Fruit fly (Drosophila melanogaster): ENCODE measurements around the gene Icmt.
A peak's percentile ranks its signal among the peaks of the same experiment; 100 is the strongest.

The Icmt gene

dm6 chr3L:13022160-13022853, 4.2 kb downstream of the Icmt start, which contains the start of gene Adk2 (continued):
- TF ChIP-seq al (GFP tag; IDR thresholded peaks at IDR 0.05) (peak; percentile 54), gfzf (GFP tag; optimal IDR thresholded peaks at IDR 0.05) (peak; percentile 79), cas (GFP tag; IDR thresholded peaks at IDR 0.05) (peak; percentile 34; the same call in 1 of the 2 replicates), CG11723 (GFP tag; optimal IDR thresholded peaks at IDR 0.05) (no peak), E2f1 (GFP tag; IDR thresholded peaks at IDR 0.05) (peak; percentile 30; the same call in 1 of the 2 replicates), CG17829 (tag; optimal IDR thresholded peaks at IDR 0.05) (no peak), zf30C (GFP tag; optimal IDR thresholded peaks at IDR 0.05) (peak; percentile 74), mld (GFP tag; IDR thresholded peaks at IDR 0.05; ENCODE audit: partially characterized antibody) (no peak), CG31224 (GFP tag; IDR thresholded peaks at IDR 0.05) (peak; percentile 26; the same call in 1 of the 2 replicates), yki (optimal IDR thresholded peaks at IDR 0.05) (no peak), salm (tag; optimal IDR thresholded peaks at IDR 0.05) (no peak), slou (GFP tag; optimal IDR thresholded peaks at IDR 0.05) (no peak), Asciz (GFP tag; optimal IDR thresholded peaks at IDR 0.05) (no peak), CG12236 (GFP tag; optimal IDR thresholded peaks at IDR 0.05) (no peak), H15 (GFP tag; IDR thresholded peaks at IDR 0.05) (0 out of 3 replicates have a peak, but pooled peaks have one; percentile 39), fu2 (GFP tag; optimal IDR thresholded peaks at IDR 0.05) (no peak), Ada2b (GFP tag; IDR thresholded peaks at IDR 0.05) (peak; percentile 51), ara (GFP tag; IDR thresholded peaks at IDR 0.05) (0 out of 2 replicates have a peak, but pooled peaks have one; percentile 17), ems (GFP tag; optimal IDR thresholded peaks at IDR 0.05) (peak; percentile 20), ATbp (GFP tag; optimal IDR thresholded peaks at IDR 0.05) (no peak), phol (tag; optimal IDR thresholded peaks at IDR 0.05) (no peak), inv (GFP tag; IDR thresholded peaks at IDR 0.05; ENCODE audit: partially characterized antibody) (no peak), nom (GFP tag; optimal IDR thresholded peaks at IDR 0.05) (no peak), Taf1 (GFP tag; IDR thresholded peaks at IDR 0.05) (peak; percentile 49; the same call in 1 of the 2 replicates), Gug (GFP tag; IDR thresholded peaks at IDR 0.05) (peak; percentile 67), Side (GFP tag; optimal IDR thresholded peaks at IDR 0.05) (no peak), bbx (GFP tag; IDR thresholded peaks at IDR 0.05; ENCODE audit: partially characterized antibody) (0 out of 2 replicates have a peak, but pooled peaks have one; percentile 48), CG2129 (GFP tag; IDR thresholded peaks at IDR 0.05; ENCODE audit: partially characterized antibody) (no peak), Hmx (GFP tag; optimal IDR thresholded peaks at IDR 0.05) (no peak), seq (GFP tag; IDR thresholded peaks at IDR 0.05) (no peak; the same call in 1 of the 2 replicates), CG5953 (GFP tag; IDR thresholded peaks at IDR 0.05) (peak; percentile 42; the same call in 1 of the 2 replicates), E2f2 (GFP tag; IDR thresholded peaks at IDR 0.05) (peak; percentile 20; the same call in 1 of the 2 replicates), Dek (tag; optimal IDR thresholded peaks at IDR 0.05) (no peak), CG6689 (GFP tag; IDR thresholded peaks at IDR 0.05) (peak; percentile 35; the same call in 1 of the 2 replicates), MBD-R2 (GFP tag; IDR thresholded peaks at IDR 0.05) (peak; percentile 52; the same call in 1 of the 2 replicates), cwo (GFP tag; optimal IDR thresholded peaks at IDR 0.05) (peak; percentile 84), CG10366 (GFP tag; IDR thresholded peaks at IDR 0.05) (peak; percentile 36), CG14014 (GFP tag; IDR thresholded peaks at IDR 0.05) (peak; percentile 44), CG8388 (GFP tag; optimal IDR thresholded peaks at IDR 0.05) (no peak), fd96Cb (tag; optimal IDR thresholded peaks at IDR 0.05) (no peak), gce (GFP tag; IDR thresholded peaks at IDR 0.05) (no peak), sob (GFP tag; IDR thresholded peaks at IDR 0.05) (peak; percentile 23; the same call in 1 of the 2 replicates), Hsf (GFP tag; optimal IDR thresholded peaks at IDR 0.05) (no peak), Drgx (GFP tag; IDR thresholded peaks at IDR 0.05) (peak; percentile 47; the same call in 1 of the 2 replicates), prd (optimal IDR thresholded peaks at IDR 0.05) (no peak), prd (GFP tag; IDR thresholded peaks at IDR 0.05) (peak; percentile 67), peb (GFP tag; IDR thresholded peaks at IDR 0.05) (no peak), CG30020 (tag; optimal IDR thresholded peaks at IDR 0.05) (no peak), gsb (GFP tag; IDR thresholded peaks at IDR 0.05) (peak; percentile 40; the same call in 1 of the 2 replicates), dm (GFP tag; optimal IDR thresholded peaks at IDR 0.05) (peak; percentile 62)

Measured in whole organism, embryonic.